Worm (Caenorhabditis elegans): ENCODE results near the gene T10B5.3.
"Not testable (repeated sequence)": the region's sequence is repeated elsewhere in the genome, so short reads cannot be mapped to it uniquely, and the experiment has no call there.

Gene T10B5.3

DNA sequence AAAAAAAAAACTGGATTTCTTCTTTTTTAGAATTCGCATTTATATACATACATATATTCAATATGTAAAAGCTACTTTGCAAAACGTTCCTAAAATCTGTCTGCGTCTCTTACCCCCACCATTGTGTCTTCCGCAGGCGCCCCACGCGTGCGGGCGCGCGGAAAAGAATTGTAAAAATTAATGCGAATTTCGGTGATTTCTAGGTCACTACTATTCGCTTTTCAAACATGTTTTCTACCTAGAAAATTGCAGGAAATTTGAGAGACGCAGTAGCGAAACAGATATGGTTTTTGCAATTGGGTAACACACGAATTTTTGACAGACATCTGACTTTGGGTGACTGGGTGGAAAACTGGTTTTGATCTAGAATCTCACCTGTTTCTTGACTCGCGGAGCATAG, 14.5 kb downstream of the T10B5.3 start:
- TF ChIP-seq daf-16 (GFP tag; optimal IDR thresholded peaks at IDR 0.05) = no peak
- no peak for TF ChIP-seq daf-16 (tag; optimal IDR thresholded peaks at IDR 0.05)
- TF ChIP-seq tra-1 (GFP tag; IDR thresholded peaks at IDR 0.05) = no peak
- TF ChIP-seq fkh-10 (GFP tag; optimal IDR thresholded peaks at IDR 0.05) = no peak
- no peak for TF ChIP-seq nhr-11 (tag; optimal IDR thresholded peaks at IDR 0.05)
- TF ChIP-seq ZK546.5 (tag; optimal IDR thresholded peaks at IDR 0.05) = no peak
- TF ChIP-seq hlh-30 (tag; optimal IDR thresholded peaks at IDR 0.05; ENCODE audit: insufficient read depth) = peak; percentile 7
- no peak for TF ChIP-seq nhr-6 (tag; optimal IDR thresholded peaks at IDR 0.05)
- peak; percentile 39 for TF ChIP-seq aha-1 (tag)
- peak; percentile 13 for TF ChIP-seq nhr-28 (tag; optimal IDR thresholded peaks at IDR 0.05)
- TF ChIP-seq unc-62 (GFP tag; optimal IDR thresholded peaks at IDR 0.05 in 1 of 2) = peak in 1 of 2 experiments; percentile 60
- TF ChIP-seq unc-62 (tag; optimal IDR thresholded peaks at IDR 0.05) = no peak

DNA sequence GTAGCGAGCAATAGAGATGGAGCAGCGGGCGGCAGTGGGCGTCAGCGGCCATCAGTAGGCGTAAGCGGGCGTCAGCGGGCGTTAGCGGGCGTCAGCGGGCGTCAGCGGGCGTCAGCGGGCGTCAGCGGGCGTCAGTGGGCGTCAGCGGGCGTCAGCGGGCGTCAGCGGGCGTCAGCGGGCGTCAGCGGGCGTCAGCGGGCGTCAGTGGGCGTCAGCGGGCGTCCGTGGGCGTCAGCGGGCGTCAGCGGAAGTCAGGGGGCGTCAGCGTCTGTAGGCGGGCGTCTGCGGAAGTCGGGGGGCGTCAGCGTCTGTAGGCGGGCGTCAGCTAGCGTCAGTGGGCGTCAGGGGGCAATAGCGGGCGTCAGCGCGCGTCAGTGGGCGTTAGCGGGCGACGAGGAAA, 19.6 kb downstream of the T10B5.3 start:
- TF ChIP-seq set-16 (GFP tag; IDR thresholded peaks at IDR 0.05) (peak; percentile 99), pha-4 (GFP tag; IDR thresholded peaks at IDR 0.05) (peak; percentile 63; the same call in 1 of the 2 replicates), lin-38 (GFP tag; IDR thresholded peaks at IDR 0.05) (peak; percentile 14; the same call in 1 of the 2 replicates)
- not testable (repeated sequence) for TF ChIP-seq pha-4 (tag; optimal IDR thresholded peaks at IDR 0.05)

DNA sequence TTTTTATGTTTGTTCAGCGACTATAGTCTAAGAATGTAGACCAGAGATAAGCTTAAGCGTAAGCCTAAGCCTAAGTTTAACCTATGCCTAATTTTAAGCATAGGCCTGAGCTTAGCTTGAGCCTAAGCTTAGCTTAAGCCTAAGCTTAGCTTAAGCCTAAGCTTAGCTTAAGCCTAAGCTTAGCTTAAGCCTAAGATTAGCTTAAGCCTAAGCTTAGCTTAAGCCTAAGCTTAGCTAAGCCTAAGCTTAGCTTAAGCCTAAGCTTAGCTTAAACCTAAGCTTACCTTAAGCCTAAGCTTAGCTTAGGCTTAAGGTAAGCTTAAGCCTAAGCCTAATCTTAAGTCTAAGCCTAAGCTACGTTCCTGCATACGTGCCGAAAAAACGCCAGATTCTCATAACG, 21.0 kb downstream of the T10B5.3 start:
- TF ChIP-seq unc-62 (GFP tag; optimal IDR thresholded peaks at IDR 0.05 in 1 of 2) = peak in 1 of 2 experiments; percentile 8
- no peak for TF ChIP-seq unc-62 (tag; optimal IDR thresholded peaks at IDR 0.05)
- no peak for TF ChIP-seq nhr-25 (tag; optimal IDR thresholded peaks at IDR 0.05; ENCODE audit: borderline replicate concordance, insufficient read depth)

DNA sequence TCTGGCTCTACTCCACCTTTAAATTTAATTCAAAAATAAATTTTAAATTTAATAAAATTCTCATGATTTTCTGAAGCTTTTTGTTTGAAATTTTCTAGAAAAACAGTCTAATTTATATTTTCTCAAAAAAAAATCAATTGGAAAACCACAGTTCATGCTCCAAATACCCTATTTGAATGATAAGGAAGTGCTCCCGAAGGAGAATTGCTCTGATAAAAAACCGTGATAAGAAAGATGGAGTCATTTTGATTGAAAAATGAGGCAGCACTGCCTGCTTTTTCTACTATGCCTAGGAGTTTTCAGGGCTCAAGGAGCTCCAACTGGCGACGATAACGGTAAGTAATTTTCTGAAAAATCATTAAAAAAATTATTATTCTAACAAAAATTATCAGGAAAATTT, 23.6 kb downstream of the T10B5.3 start, which contains the start of gene T10B5.7:
Gene T10B5.7 (plus strand): TSS at position 225 of the 400 bp plus-strand sequence.
- TF ChIP-seq T26A8.4 (GFP tag; IDR thresholded peaks at IDR 0.05) (no peak), F10B5.3 (tag; optimal IDR thresholded peaks at IDR 0.05) (no peak), tra-1 (GFP tag; IDR thresholded peaks at IDR 0.05) (no peak), ceh-28 (tag; optimal IDR thresholded peaks at IDR 0.05) (no peak), nhr-25 (tag; optimal IDR thresholded peaks at IDR 0.05; ENCODE audit: borderline replicate concordance, insufficient read depth) (no peak), daf-8 (GFP tag; IDR thresholded peaks at IDR 0.05) (no peak), hif-1 (tag; optimal IDR thresholded peaks at IDR 0.05) (no peak), mxl-3 (GFP tag; optimal IDR thresholded peaks at IDR 0.05) (no peak), fkh-10 (GFP tag; optimal IDR thresholded peaks at IDR 0.05) (no peak), ceh-62 (tag; optimal IDR thresholded peaks at IDR 0.05) (no peak), set-16 (GFP tag; IDR thresholded peaks at IDR 0.05) (no peak), zfp-3 (GFP tag; conservative IDR thresholded peaks at IDR 0.05) (no peak), dve-1 (tag; optimal IDR thresholded peaks at IDR 0.05; ENCODE audit: insufficient read depth) (peak; percentile 2), aly-2 (tag; optimal IDR thresholded peaks at IDR 0.05) (no peak), Y75B8A.6 (GFP tag; IDR thresholded peaks at IDR 0.05) (no peak), D1046.2 (GFP tag; IDR thresholded peaks at IDR 0.05) (no peak), pqm-1 (tag; optimal IDR thresholded peaks at IDR 0.05) (peak; percentile 62), daf-16 (GFP tag; optimal IDR thresholded peaks at IDR 0.05) (no peak), daf-16 (tag; optimal IDR thresholded peaks at IDR 0.05) (no peak), jun-1 (tag; optimal IDR thresholded peaks at IDR 0.05) (no peak), nhr-28 (tag; optimal IDR thresholded peaks at IDR 0.05) (peak; percentile 75), nhr-11 (tag; optimal IDR thresholded peaks at IDR 0.05) (no peak), mep-1 (tag; optimal IDR thresholded peaks at IDR 0.05) (no peak), dmd-6 (GFP tag; IDR thresholded peaks at IDR 0.05) (peak; percentile 19; the same call in 1 of the 2 replicates), arid-1 (GFP tag; conservative IDR thresholded peaks at IDR 0.05) (no peak)

DNA sequence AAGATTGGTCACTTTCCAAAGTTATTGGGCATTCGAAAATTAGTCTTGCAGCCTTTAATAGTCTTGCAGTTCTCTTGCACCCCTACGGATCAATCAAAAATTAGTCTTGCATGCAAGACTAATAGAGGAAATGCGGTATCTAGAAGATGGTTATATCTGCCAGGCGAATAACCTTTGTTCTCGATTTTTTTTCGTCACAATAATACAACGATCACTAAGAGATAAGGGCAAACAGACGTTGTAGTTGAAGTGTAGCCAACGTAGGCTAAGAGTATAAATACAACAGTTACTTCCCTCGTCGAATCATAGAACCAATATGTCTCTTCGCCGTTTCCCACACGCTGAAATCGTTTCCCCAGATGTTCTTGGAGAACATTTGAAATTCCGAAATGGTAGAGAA, 27.8 kb downstream of the T10B5.3 start, which contains the start of gene T10B5.8:
Gene T10B5.8 (plus strand): TSS at position 301 of the 400 bp plus-strand sequence.
- TF ChIP-seq aha-1 (tag) = peak; percentile 3
- TF ChIP-seq nhr-28 (tag; optimal IDR thresholded peaks at IDR 0.05) = peak; percentile 66
- no peak for TF ChIP-seq nhr-111 (GFP tag; optimal IDR thresholded peaks at IDR 0.05)
